Worm (Caenorhabditis elegans) whole organism, young adult: ENCODE results near the gene F16B4.4.

Experiments used
- B0035.1 ChIP-seq: sonication (generic microtip); optimal IDR thresholded peaks from 2 replicates; lab custom pipeline; 2016; ENCODE audit warnings: missing genetic modification characterization, mild to moderate bottlenecking, missing compliant biosample characterization, missing genotype, missing genetic modification reagents
- B0261.1 ChIP-seq: sonication (generic microtip); optimal IDR thresholded peaks from 2 replicates; lab custom pipeline; 2016; ENCODE audit warnings: mild to moderate bottlenecking, missing genetic modification characterization, moderate library complexity, missing compliant biosample characterization
- B0336.3 ChIP-seq: fragments of 200-800 bp; sonication (Bioruptor generic); IDR thresholded peaks from 2 replicates; pipeline ENCODE4 v1.3.6; 2022; ENCODE audit warnings: missing genetic modification characterization, missing compliant biosample characterization
- C06A6.2 ChIP-seq: fragments of 200-800 bp; sonication (Bioruptor generic); conservative IDR thresholded peaks from 2 replicates; pipeline ENCODE4 v1.3.6; 2022; ENCODE audit warnings: missing genetic modification characterization, missing compliant biosample characterization
- C17E4.6 ChIP-seq: fragments of 200-800 bp; sonication (Bioruptor generic); IDR thresholded peaks from 2 replicates; pipeline ENCODE4 v1.3.6; 2022; ENCODE audit warnings: missing genetic modification reagents, missing genetic modification characterization, missing compliant biosample characterization
- D2030.7 ChIP-seq: fragments of 200-800 bp; sonication (Bioruptor generic); IDR thresholded peaks from 2 replicates; pipeline ENCODE4 v1.3.6; 2022; ENCODE audit warnings: missing genetic modification reagents, missing genetic modification characterization, missing compliant biosample characterization
- F49E8.2 ChIP-seq: sonication (generic microtip); optimal IDR thresholded peaks from 3 replicates; lab custom pipeline; 2017; ENCODE audit warnings: missing genetic modification characterization, mild to moderate bottlenecking, missing compliant biosample characterization, antibody characterized with exemption, moderate library complexity; ENCODE audit not compliant: insufficient read depth
- F57A8.1 ChIP-seq: fragments of 200-800 bp; sonication (Bioruptor generic); optimal IDR thresholded peaks from 2 replicates; lab custom pipeline; 2018; ENCODE audit warnings: mild to moderate bottlenecking, missing genetic modification characterization, moderate library complexity, missing compliant biosample characterization
- K11D2.4 ChIP-seq: fragments of 200-800 bp; sonication (Bioruptor generic); IDR thresholded peaks from 2 replicates; pipeline ENCODE4 v1.3.6; 2022; ENCODE audit warnings: missing genetic modification reagents, missing genetic modification characterization, missing compliant biosample characterization
- T07F8.4 ChIP-seq: sonication (generic microtip); optimal IDR thresholded peaks from 2 replicates; lab custom pipeline; 2016; ENCODE audit warnings: mild to moderate bottlenecking, missing genetic modification characterization, moderate library complexity, missing compliant biosample characterization
- Y53F4B.3 ChIP-seq: fragments of 200-800 bp; sonication (Bioruptor generic); IDR thresholded peaks from 2 replicates; pipeline ENCODE4 v1.3.6; 2022; ENCODE audit warnings: missing genetic modification reagents, missing genetic modification characterization, missing compliant biosample characterization
- akir-1 ChIP-seq: fragments of 200-800 bp; sonication (Bioruptor generic); optimal IDR thresholded peaks from 2 replicates; lab custom pipeline; 2018; ENCODE audit warnings: mild to moderate bottlenecking, missing genetic modification characterization, moderate library complexity, missing compliant biosample characterization
- attf-5 ChIP-seq: fragments of 200-800 bp; sonication (Bioruptor generic); optimal IDR thresholded peaks from 2 replicates; lab custom pipeline; 2018; ENCODE audit warnings: mild to moderate bottlenecking, missing genetic modification characterization, missing compliant biosample characterization
- cebp-1 ChIP-seq, 2 experiments: fragments of 200-800 bp in 1 of 2; sonication (Bioruptor generic) in 1 of 2; sonication (generic microtip) in 1 of 2; IDR thresholded peaks in 1 of 2; optimal IDR thresholded peaks in 1 of 2; 2 replicates each; pipeline versions ENCODE4 v1.3.6 to Lab custom; 2017 to 2022; ENCODE audit warnings: missing compliant biosample characterization in 2 of 2, missing genetic modification characterization in 2 of 2, mild to moderate bottlenecking in 1 of 2, missing genetic modification reagents in 1 of 2, moderate library complexity in 1 of 2
- cebp-2 ChIP-seq: fragments of 200-800 bp; sonication (Bioruptor generic); IDR thresholded peaks from 2 replicates; pipeline ENCODE4 v1.3.6; 2022; ENCODE audit warnings: missing genetic modification characterization, missing compliant biosample characterization
- ceh-58 ChIP-seq: fragments of 200-800 bp; sonication (Bioruptor generic); IDR thresholded peaks from 2 replicates; pipeline ENCODE4 v1.3.6; 2022; ENCODE audit warnings: missing genetic modification characterization, missing compliant biosample characterization
- ceh-91 ChIP-seq: fragments of 200-800 bp; sonication (Bioruptor generic); IDR thresholded peaks from 2 replicates; pipeline ENCODE4 v1.3.6; 2022; ENCODE audit warnings: missing genetic modification reagents, missing genetic modification characterization, missing compliant biosample characterization
- die-1 ChIP-seq: sonication (generic microtip); optimal IDR thresholded peaks from 2 replicates; lab custom pipeline; 2016; ENCODE audit warnings: missing genotype, mild to moderate bottlenecking, missing genetic modification characterization, missing compliant biosample characterization
- egl-44 ChIP-seq: fragments of 200-800 bp; sonication (Bioruptor generic); IDR thresholded peaks from 2 replicates; pipeline ENCODE4 v1.3.6; 2022; ENCODE audit warnings: missing genetic modification reagents, missing genetic modification characterization, missing compliant biosample characterization
- egrh-3 ChIP-seq: fragments of 200-800 bp; sonication (Bioruptor generic); IDR thresholded peaks from 2 replicates; pipeline ENCODE4 v1.3.6; 2022; ENCODE audit warnings: missing genetic modification reagents, missing genetic modification characterization, missing compliant biosample characterization
- ekl-4 ChIP-seq: fragments of 200-800 bp; sonication (Bioruptor generic); IDR thresholded peaks from 2 replicates; pipeline ENCODE4 v1.3.6; 2022; ENCODE audit warnings: missing genetic modification reagents, missing genetic modification characterization, missing compliant biosample characterization
- gei-17 ChIP-seq: fragments of 200-800 bp; sonication (Bioruptor generic); optimal IDR thresholded peaks from 2 replicates; lab custom pipeline; 2018; ENCODE audit warnings: mild to moderate bottlenecking, missing genetic modification characterization, missing compliant biosample characterization
- him-1 ChIP-seq: sonication (generic microtip); optimal IDR thresholded peaks from 2 replicates; lab custom pipeline; 2016; ENCODE audit warnings: missing genotype, missing genetic modification reagents, missing genetic modification characterization, missing compliant biosample characterization
- hmg-1.2 ChIP-seq: fragments of 200-800 bp; sonication (Bioruptor generic); IDR thresholded peaks from 2 replicates; pipeline ENCODE4 v1.3.6; 2022; ENCODE audit warnings: missing genetic modification reagents, missing genetic modification characterization, missing compliant biosample characterization
- hmg-20 ChIP-seq: fragments of 200-800 bp; sonication (Bioruptor generic); IDR thresholded peaks from 2 replicates; pipeline ENCODE4 v1.3.6; 2022; ENCODE audit warnings: missing genetic modification reagents, missing genetic modification characterization, missing compliant biosample characterization
- lsl-1 ChIP-seq: fragments of 200-800 bp; sonication (Bioruptor generic); optimal IDR thresholded peaks from 2 replicates; lab custom pipeline; 2018; ENCODE audit warnings: mild to moderate bottlenecking, missing genetic modification characterization, moderate library complexity, missing compliant biosample characterization
- madf-6 ChIP-seq: fragments of 200-800 bp; sonication (Bioruptor generic); IDR thresholded peaks from 2 replicates; pipeline ENCODE4 v1.3.6; 2022; ENCODE audit warnings: missing genetic modification reagents, missing genetic modification characterization, missing compliant biosample characterization
- madf-8 ChIP-seq: fragments of 200-800 bp; sonication (Bioruptor generic); conservative IDR thresholded peaks from 2 replicates; pipeline ENCODE4 v1.3.6; 2022; ENCODE audit warnings: missing genetic modification reagents, missing genetic modification characterization, missing compliant biosample characterization
- mel-28 ChIP-seq: sonication (generic microtip); optimal IDR thresholded peaks from 2 replicates; lab custom pipeline; 2016; ENCODE audit warnings: borderline replicate concordance, mild to moderate bottlenecking, missing genetic modification characterization, missing compliant biosample characterization
- mes-4 ChIP-seq: sonication (generic microtip); optimal IDR thresholded peaks from 2 replicates; lab custom pipeline; 2016; ENCODE audit warnings: missing genotype, missing genetic modification characterization, missing compliant biosample characterization
- nfya-1 ChIP-seq: sonication (generic microtip); optimal IDR thresholded peaks from 2 replicates; lab custom pipeline; 2017; ENCODE audit warnings: antibody characterized with exemption, missing compliant biosample characterization, missing genetic modification characterization, borderline replicate concordance; ENCODE audit not compliant: insufficient read depth
- nfyb-1 ChIP-seq: fragments of 200-800 bp; sonication (Bioruptor generic); IDR thresholded peaks from 2 replicates; pipeline ENCODE4 v1.3.6; 2022; ENCODE audit warnings: missing genetic modification reagents, missing genetic modification characterization, missing compliant biosample characterization
- nhr-179 ChIP-seq: sonication (generic microtip); optimal IDR thresholded peaks from 2 replicates; lab custom pipeline; 2016; ENCODE audit warnings: mild to moderate bottlenecking, missing genetic modification characterization, missing compliant biosample characterization
- nhr-27 ChIP-seq: fragments of 200-800 bp; sonication (Bioruptor generic); optimal IDR thresholded peaks from 2 replicates; lab custom pipeline; 2018; ENCODE audit warnings: mild to moderate bottlenecking, missing genetic modification characterization, moderate library complexity, missing compliant biosample characterization
- nhr-80 ChIP-seq: sonication (generic microtip); optimal IDR thresholded peaks from 2 replicates; lab custom pipeline; 2016; ENCODE audit warnings: missing genetic modification characterization, missing compliant biosample characterization
- pha-4 ChIP-seq: fragments of 150-350 bp; sonication (generic microtip); optimal IDR thresholded peaks from 2 replicates; lab custom pipeline; 2014; ENCODE audit warnings: missing biosample characterization, missing genetic modification reagents, missing genetic modification characterization
- rcor-1 ChIP-seq: fragments of 200-800 bp; sonication (Bioruptor generic); IDR thresholded peaks from 2 replicates; pipeline ENCODE4 v1.3.6; 2022; ENCODE audit warnings: missing genetic modification reagents, missing genetic modification characterization, missing compliant biosample characterization
- rec-8 ChIP-seq, 2 experiments: sonication (generic microtip); optimal IDR thresholded peaks; 2 replicates each; lab custom pipeline; 2016; ENCODE audit warnings: mild to moderate bottlenecking in 2 of 2, missing genetic modification characterization in 2 of 2, missing genetic modification reagents in 2 of 2, missing genotype in 2 of 2, missing biosample characterization in 1 of 2, missing compliant biosample characterization in 1 of 2, moderate library complexity in 1 of 2
- repo-1 ChIP-seq: sonication (generic microtip); optimal IDR thresholded peaks from 2 replicates; lab custom pipeline; 2017; ENCODE audit warnings: mild to moderate bottlenecking, missing genetic modification characterization, missing compliant biosample characterization
- snpc-3.4 ChIP-seq: sonication (generic microtip); optimal IDR thresholded peaks from 2 replicates; lab custom pipeline; 2017; ENCODE audit warnings: missing genetic modification characterization, mild to moderate bottlenecking, missing compliant biosample characterization, antibody characterized with exemption, moderate library complexity, missing genotype, missing genetic modification reagents
- somi-1 ChIP-seq: fragments of 200-800 bp; sonication (Bioruptor generic); optimal IDR thresholded peaks from 2 replicates; lab custom pipeline; 2018; ENCODE audit warnings: mild to moderate bottlenecking, missing genetic modification characterization, missing compliant biosample characterization
- tlf-1 ChIP-seq: fragments of 200-800 bp; sonication (Bioruptor generic); optimal IDR thresholded peaks from 2 replicates; lab custom pipeline; 2018; ENCODE audit warnings: mild to moderate bottlenecking, missing genetic modification characterization, missing compliant biosample characterization
- unc-62 ChIP-seq: fragments of 150-350 bp; optimal IDR thresholded peaks from 2 replicates; lab custom pipeline; 2014; ENCODE audit warnings: missing biosample characterization, missing genetic modification reagents, missing genetic modification characterization
- ztf-25 ChIP-seq: fragments of 200-800 bp; sonication (Bioruptor generic); IDR thresholded peaks from 2 replicates; pipeline ENCODE4 v1.3.6; 2022; ENCODE audit warnings: missing genetic modification reagents, missing genetic modification characterization, missing compliant biosample characterization
- ztf-6 ChIP-seq: fragments of 200-800 bp; sonication (Bioruptor generic); IDR thresholded peaks from 2 replicates; pipeline ENCODE4 v1.3.6; 2022; ENCODE audit warnings: missing genetic modification reagents, missing genetic modification characterization, missing compliant biosample characterization

The F16B4.4 gene

DNA sequence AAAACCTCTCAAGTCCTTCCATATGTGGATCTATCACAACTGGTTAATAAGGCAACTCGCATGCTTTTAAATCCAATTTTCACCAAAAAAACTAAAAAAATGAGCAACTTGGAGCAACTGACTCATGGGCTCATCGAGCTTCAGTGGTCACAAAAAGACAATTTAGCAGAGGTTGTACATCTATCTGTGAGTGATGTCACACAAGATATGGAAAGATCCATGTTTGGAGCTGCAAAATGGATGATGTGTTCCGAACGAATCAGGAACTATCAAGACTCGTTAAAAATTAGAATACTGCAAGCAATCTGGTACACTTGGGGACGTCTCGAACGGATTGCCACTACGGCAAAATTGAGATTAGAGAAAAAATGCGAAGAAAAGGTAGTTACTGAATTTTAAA, 17.8 kb downstream of the F16B4.4 start:
- TF ChIP-seq mes-4 (tag; lab: Kevin White, UChicago), result no peak
- TF ChIP-seq pha-4 (tag; lab: Kevin White, UChicago), result no peak
- TF ChIP-seq nhr-179, result no peak
- TF ChIP-seq madf-6, result no peak
- no peak for TF ChIP-seq Y53F4B.3 (GFP tag; lab: Robert Waterston, UW)
- no peak for TF ChIP-seq die-1 (tag; lab: Kevin White, UChicago)
- TF ChIP-seq egl-44 (GFP tag; lab: Robert Waterston, UW), result no peak
- TF ChIP-seq akir-1, result no peak
- TF ChIP-seq unc-62 (GFP tag; lab: Kevin White, UChicago), result no peak
- no peak for TF ChIP-seq F57A8.1 (GFP tag; lab: Kevin White, UChicago)
- TF ChIP-seq ztf-6 (GFP tag; lab: Robert Waterston, UW), result no peak
- TF ChIP-seq ceh-91 (GFP tag; lab: Robert Waterston, UW), result no peak
- TF ChIP-seq B0336.3 (GFP tag; lab: Robert Waterston, UW), result no peak
- TF ChIP-seq repo-1 (tag; lab: Kevin White, UChicago), result no peak
- no peak for TF ChIP-seq somi-1 (GFP tag; lab: Kevin White, UChicago)
- TF ChIP-seq gei-17, result no peak
- no peak for TF ChIP-seq hmg-20 (GFP tag; lab: Robert Waterston, UW)
- no peak for TF ChIP-seq C17E4.6 (GFP tag; lab: Robert Waterston, UW)
- no peak for TF ChIP-seq C06A6.2 (GFP tag; lab: Robert Waterston, UW)
- no peak for TF ChIP-seq hmg-1.2 (GFP tag; lab: Robert Waterston, UW)

- no peak for TF ChIP-seq rcor-1 (GFP tag; lab: Robert Waterston, UW)
- TF ChIP-seq tlf-1, result no peak
- no peak for TF ChIP-seq mel-28
- TF ChIP-seq ceh-58 (GFP tag; lab: Robert Waterston, UW), result no peak
- no peak for TF ChIP-seq F49E8.2 (tag; lab: Kevin White, UChicago)
- TF ChIP-seq lsl-1 (GFP tag; lab: Kevin White, UChicago), result no peak
- TF ChIP-seq nfya-1 (tag; lab: Kevin White, UChicago), result no peak
- TF ChIP-seq madf-8, result no peak
- TF ChIP-seq madf-6, result no peak
- TF ChIP-seq B0035.1 (tag; lab: Kevin White, UChicago), result no peak
- TF ChIP-seq B0261.1 (tag; lab: Kevin White, UChicago), result no peak
- TF ChIP-seq cebp-2 (GFP tag; lab: Robert Waterston, UW), result no peak
Measured at ce11 chrV:1614726-1615125, 20.9 kb downstream of the F16B4.4 start, which contains the start of gene srbc-41. srbc-41 (minus strand) TSS chrV:1614826.

DNA sequence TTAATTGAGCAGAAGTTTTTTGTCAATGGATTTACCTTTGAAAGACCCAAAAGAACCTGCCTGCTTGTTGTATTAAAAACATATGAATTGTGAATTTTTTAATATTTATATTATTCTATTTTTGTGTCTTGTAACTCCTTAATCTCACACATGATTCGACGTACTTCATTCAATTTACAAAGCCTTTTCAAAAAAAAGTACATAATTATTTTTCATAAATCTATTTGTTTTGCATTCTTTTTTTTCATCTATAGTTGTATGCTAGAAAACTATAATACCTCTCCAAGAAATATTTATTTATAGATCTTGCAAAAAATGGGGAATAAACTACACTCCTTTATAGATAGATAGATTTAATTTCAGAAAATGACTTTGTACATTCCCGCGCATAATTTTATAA, 24.9 kb downstream of the F16B4.4 start, which contains the start of gene nhr-179:
Gene nhr-179, minus strand, starts transcription at position 101 of the 400 bp plus-strand sequence.
- TF ChIP-seq nfyb-1 (GFP tag; lab: Robert Waterston, UW) (no peak), attf-5 (GFP tag; lab: Kevin White, UChicago) (no peak), nhr-27 (tag; lab: Kevin White, UChicago) (no peak), snpc-3.4 (tag; lab: Kevin White, UChicago) (no peak), him-1 (tag; lab: Kevin White, UChicago) (no peak), gei-17 (no peak), rcor-1 (GFP tag; lab: Robert Waterston, UW) (no peak), D2030.7 (no peak), T07F8.4 (tag; lab: Kevin White, UChicago) (no peak), B0336.3 (GFP tag; lab: Robert Waterston, UW) (no peak), cebp-1 (GFP tag; IDR thresholded peaks at IDR 0.05; lab: Robert Waterston, UW) (no peak), cebp-1 (tag; optimal IDR thresholded peaks at IDR 0.05; lab: Kevin White, UChicago) (no peak), tlf-1 (no peak), egrh-3 (GFP tag; lab: Robert Waterston, UW) (no peak), akir-1 (no peak), nhr-80 (no peak), ekl-4 (GFP tag; lab: Robert Waterston, UW) (no peak), rec-8 (tag; optimal IDR thresholded peaks at IDR 0.05; lab: Kevin White, UChicago) (no peak), ztf-25 (GFP tag; lab: Robert Waterston, UW) (no peak), K11D2.4 (GFP tag; lab: Robert Waterston, UW) (no peak), mel-28 (no peak)
